Comparison of ENCODE assay signal across 6 fruit fly cellular contexts in the genomic region with DNA sequence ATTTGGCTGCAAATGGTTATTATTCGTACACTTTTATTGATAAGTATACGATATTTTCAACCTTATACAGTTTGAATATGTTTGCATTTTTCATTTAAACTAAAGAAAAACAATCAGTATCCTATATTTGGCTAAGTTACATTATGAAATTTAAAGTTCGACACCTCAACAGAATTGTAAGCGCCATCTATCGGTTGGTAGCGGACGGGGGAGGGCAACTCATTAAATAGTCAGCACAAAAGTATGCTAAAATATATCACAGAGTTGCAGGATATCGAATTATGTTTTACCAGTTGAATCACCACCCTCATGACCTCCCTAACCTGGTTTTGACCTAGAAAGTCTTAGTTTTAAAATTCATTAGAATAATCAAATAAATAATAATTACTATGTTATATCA.
TF ChIP-seq lines count a peak whose summit lies in the region.

No protein-coding gene starts in this region.

- TF ChIP-seq CTCF in S2 (optimal IDR thresholded peaks at IDR 0.05; lab: Kevin White, UChicago): peak; percentile 88 to 90
- TF ChIP-seq CTCF in whole organism, embryonic (GFP tag; optimal IDR thresholded peaks at IDR 0.05; lab: Kevin White, UChicago): peak; percentile 91

TF ChIP-seq in whole organism, adult, 20 proteins besides CTCF, POLR2A, EP300 and RAD21:
- no peak for TF ChIP-seq CG14711 (tag; optimal IDR thresholded peaks at IDR 0.05; lab: Kevin White, UChicago)
- peak; percentile 2 for TF ChIP-seq Hr96 (GFP tag; optimal IDR thresholded peaks at IDR 0.05; lab: Kevin White, UChicago)
- TF ChIP-seq CG5204 (GFP tag; optimal IDR thresholded peaks at IDR 0.05; lab: Kevin White, UChicago): no peak
- peak; percentile 63 for TF ChIP-seq bab1 (GFP tag; optimal IDR thresholded peaks at IDR 0.05; lab: Kevin White, UChicago)

TF ChIP-seq in whole organism, embryonic, 481 proteins besides CTCF, POLR2A, EP300 and RAD21 (continues in another document):
- TF ChIP-seq CG11247 (GFP tag; IDR thresholded peaks at IDR 0.05; lab: Robert Waterston, UW) (no peak), ara (GFP tag; IDR thresholded peaks at IDR 0.05; lab: Robert Waterston, UW) (no peak), Nf-YC (tag; optimal IDR thresholded peaks at IDR 0.05; lab: Kevin White, UChicago) (no peak), CG12236 (GFP tag; optimal IDR thresholded peaks at IDR 0.05; lab: Kevin White, UChicago) (no peak), zfh1 (GFP tag; IDR thresholded peaks at IDR 0.05; lab: Robert Waterston, UW) (0 out of 3 replicates have a peak, but pooled peaks have one; percentile 24), Optix (GFP tag; IDR thresholded peaks at IDR 0.05; lab: Robert Waterston, UW) (no peak), repo (GFP tag; optimal IDR thresholded peaks at IDR 0.05; lab: Kevin White, UChicago) (no peak), dati (GFP tag; IDR thresholded peaks at IDR 0.05; lab: Robert Waterston, UW) (no peak), CG11560 (tag; IDR thresholded peaks at IDR 0.05; lab: Robert Waterston, UW) (no peak), CG6689 (GFP tag; IDR thresholded peaks at IDR 0.05; lab: Robert Waterston, UW) (no peak), Spps (tag; optimal IDR thresholded peaks at IDR 0.05; lab: Kevin White, UChicago) (no peak), Meics (GFP tag; optimal IDR thresholded peaks at IDR 0.05; lab: Kevin White, UChicago) (peak; percentile 13), ems (GFP tag; optimal IDR thresholded peaks at IDR 0.05; lab: Kevin White, UChicago) (no peak), Lhr (GFP tag; optimal IDR thresholded peaks at IDR 0.05; lab: Kevin White, UChicago) (no peak), kah (GFP tag; optimal IDR thresholded peaks at IDR 0.05; lab: Kevin White, UChicago) (peak; percentile 2), CG9437 (GFP tag; optimal IDR thresholded peaks at IDR 0.05; lab: Kevin White, UChicago) (no peak), CG14965 (GFP tag; optimal IDR thresholded peaks at IDR 0.05; lab: Kevin White, UChicago; ENCODE audit: borderline replicate concordance) (peak; percentile 97), tap (tag; optimal IDR thresholded peaks at IDR 0.05; lab: Kevin White, UChicago) (no peak), onecut (GFP tag; IDR thresholded peaks at IDR 0.05; lab: Robert Waterston, UW) (peak; percentile 6; the same call in 1 of the 2 replicates), Max (GFP tag; optimal IDR thresholded peaks at IDR 0.05; lab: Kevin White, UChicago) (no peak), ash1 (GFP tag; optimal IDR thresholded peaks at IDR 0.05; lab: Kevin White, UChicago) (no peak)

TF ChIP-seq in whole organism, prepupa, 60 proteins besides CTCF, POLR2A, EP300 and RAD21:
- TF ChIP-seq spab (GFP tag; optimal IDR thresholded peaks at IDR 0.05; lab: Kevin White, UChicago) (no peak), esn (GFP tag; optimal IDR thresholded peaks at IDR 0.05; lab: Kevin White, UChicago) (peak; percentile 0), CG3919 (GFP tag; optimal IDR thresholded peaks at IDR 0.05; lab: Kevin White, UChicago) (peak; percentile 8), Eip78C (GFP tag; lab: Kevin White, UChicago) (peak; percentile 82)
TF ChIP-seq in whole organism, prepupa: peak in this region for 3.

TF ChIP-seq in whole organism, pupa, 21 proteins besides CTCF, POLR2A, EP300 and RAD21:
- TF ChIP-seq Pif1A (GFP tag; optimal IDR thresholded peaks at IDR 0.05; lab: Kevin White, UChicago) (no peak), CG4496 (GFP tag; IDR thresholded peaks at IDR 0.05; lab: Robert Waterston, UW) (peak; percentile 40; the same call in 1 of the 3 replicates)
TF ChIP-seq in whole organism, pupa: peak in this region for 1.

TF ChIP-seq in whole organism, wandering third instar larva, 38 proteins besides CTCF, POLR2A, EP300 and RAD21:
- no peak for TF ChIP-seq jim (GFP tag; optimal IDR thresholded peaks at IDR 0.05; lab: Kevin White, UChicago)
- no peak for TF ChIP-seq dsf (GFP tag; optimal IDR thresholded peaks at IDR 0.05; lab: Kevin White, UChicago; ENCODE audit: borderline replicate concordance)
- peak; percentile 32 for TF ChIP-seq Myc (optimal IDR thresholded peaks at IDR 0.05; lab: Kevin White, UChicago)
- TF ChIP-seq CrebA (GFP tag; optimal IDR thresholded peaks at IDR 0.05; lab: Kevin White, UChicago; ENCODE audit: borderline replicate concordance): no peak
- TF ChIP-seq ey (GFP tag; optimal IDR thresholded peaks at IDR 0.05; lab: Kevin White, UChicago): no peak
- no peak for TF ChIP-seq Hr83 (GFP tag; optimal IDR thresholded peaks at IDR 0.05; lab: Kevin White, UChicago; ENCODE audit: poor library complexity, severe bottlenecking)
